Fruit fly (Drosophila melanogaster) whole organism, embryonic: ENCODE data around the gene ATPsynB.

Experiments used
- Awh ChIP-seq: fragments of 200-800 bp; sonication (Bioruptor generic); IDR thresholded peaks from 2 replicates; pipeline ENCODE4, ENCODE4 v1.3.6; 2022; ENCODE audit warnings: missing biosample characterization, missing genetic modification characterization
- Bgb ChIP-seq: fragments of 200-800 bp; sonication (Bioruptor generic); IDR thresholded peaks from 2 replicates; pipeline ENCODE4 v1.3.6; 2022; ENCODE audit warnings: missing biosample characterization, missing genetic modification characterization; ENCODE audit not compliant: partially characterized antibody
- CG10267 ChIP-seq: fragments of 200-800 bp; sonication (Bioruptor generic); optimal IDR thresholded peaks from 2 replicates; lab custom pipeline; 2018; ENCODE audit warnings: missing biosample characterization, mild to moderate bottlenecking, missing genetic modification characterization, moderate library complexity
- CG10274 ChIP-seq: fragments of 200-800 bp; sonication (Bioruptor generic); optimal IDR thresholded peaks from 3 replicates; lab custom pipeline; 2017; ENCODE audit warnings: missing biosample characterization, mild to moderate bottlenecking, missing genetic modification characterization
- CG10431 ChIP-seq: fragments of 200-800 bp; sonication (Bioruptor generic); optimal IDR thresholded peaks from 3 replicates; lab custom pipeline; 2018; ENCODE audit warnings: missing biosample characterization, mild to moderate bottlenecking, missing genetic modification characterization
- CG11723 ChIP-seq: fragments of 200-800 bp; sonication (Bioruptor generic); optimal IDR thresholded peaks from 2 replicates; lab custom pipeline; 2017; ENCODE audit warnings: missing biosample characterization, mild to moderate bottlenecking, missing genetic modification characterization
- CG13287 ChIP-seq: fragments of 200-800 bp; sonication (Bioruptor generic); IDR thresholded peaks from 2 replicates; pipeline ENCODE4 v1.3.6; 2022; ENCODE audit warnings: missing biosample characterization, missing genetic modification characterization; ENCODE audit not compliant: partially characterized antibody
- CG14965 ChIP-seq: fragments of 200-800 bp; sonication (Bioruptor generic); optimal IDR thresholded peaks from 2 replicates; lab custom pipeline; 2016; ENCODE audit warnings: missing biosample characterization, missing genetic modification characterization, borderline replicate concordance
- CG15073 ChIP-seq: fragments of 200-800 bp; sonication (Bioruptor generic); optimal IDR thresholded peaks from 2 replicates; lab custom pipeline; 2016; ENCODE audit warnings: missing biosample characterization, missing genetic modification characterization
- CG17361 ChIP-seq: fragments of 200-800 bp; sonication (Bioruptor generic); IDR thresholded peaks from 3 replicates; pipeline ENCODE4 v1.3.6; 2022; ENCODE audit warnings: missing biosample characterization, missing genetic modification characterization
- CG30403 ChIP-seq: fragments of 200-800 bp; sonication (Bioruptor generic); optimal IDR thresholded peaks from 3 replicates; lab custom pipeline; 2016; ENCODE audit warnings: missing biosample characterization, missing genetic modification characterization
- CG6272 ChIP-seq: fragments of 200-800 bp; sonication (Bioruptor generic); IDR thresholded peaks from 2 replicates; pipeline ENCODE4 v1.3.6; 2022; ENCODE audit warnings: missing biosample characterization, missing genetic modification characterization
- CG9437 ChIP-seq: fragments of 200-800 bp; sonication (Bioruptor generic); optimal IDR thresholded peaks from 2 replicates; lab custom pipeline; 2018; ENCODE audit warnings: missing biosample characterization, mild to moderate bottlenecking, missing genetic modification characterization
- Dip2 ChIP-seq: fragments of 200-800 bp; sonication (Bioruptor generic); IDR thresholded peaks from 2 replicates; pipeline ENCODE4 v1.3.6; 2022; ENCODE audit warnings: missing biosample characterization, missing genetic modification characterization
- Fer1 ChIP-seq: fragments of 200-800 bp; sonication (Bioruptor generic); optimal IDR thresholded peaks from 2 replicates; lab custom pipeline; 2017; ENCODE audit warnings: missing biosample characterization, mild to moderate bottlenecking, missing genetic modification characterization
- Fer2 ChIP-seq: fragments of 200-800 bp; sonication (Bioruptor generic); optimal IDR thresholded peaks from 2 replicates; lab custom pipeline; 2018; ENCODE audit warnings: missing biosample characterization, mild to moderate bottlenecking, missing genetic modification characterization, moderate library complexity
- Fer3 ChIP-seq: fragments of 200-800 bp; sonication (Bioruptor generic); optimal IDR thresholded peaks from 2 replicates; lab custom pipeline; 2018; ENCODE audit warnings: missing biosample characterization, mild to moderate bottlenecking, missing genetic modification characterization, moderate library complexity
- Gsc ChIP-seq: fragments of 200-800 bp; sonication (Bioruptor generic); IDR thresholded peaks from 2 replicates; pipeline ENCODE4 v1.3.6; 2022; ENCODE audit warnings: missing biosample characterization, missing genetic modification characterization
- HLH4C ChIP-seq: fragments of 200-800 bp; sonication (Bioruptor generic); IDR thresholded peaks from 3 replicates; pipeline ENCODE4 v1.3.6; 2022; ENCODE audit warnings: missing biosample characterization, missing genetic modification characterization; ENCODE audit not compliant: partially characterized antibody
- HLH54F ChIP-seq: fragments of 200-800 bp; sonication (Bioruptor generic); optimal IDR thresholded peaks from 3 replicates; lab custom pipeline; 2016; ENCODE audit warnings: missing biosample characterization, missing genetic modification characterization
- Mad ChIP-seq: fragments of 200-800 bp; sonication (Bioruptor generic); optimal IDR thresholded peaks from 2 replicates; lab custom pipeline; 2016; ENCODE audit warnings: missing biosample characterization, missing genetic modification characterization
- Max ChIP-seq: fragments of 200-800 bp; sonication (Bioruptor generic); optimal IDR thresholded peaks from 2 replicates; lab custom pipeline; 2016; ENCODE audit warnings: missing biosample characterization, mild to moderate bottlenecking, missing genetic modification characterization
- Nf-YB ChIP-seq: fragments of 200-800 bp; sonication (Bioruptor generic); optimal IDR thresholded peaks from 3 replicates; lab custom pipeline; 2019; ENCODE audit warnings: missing biosample characterization, mild to moderate bottlenecking, missing genetic modification characterization, moderate library complexity
- Poxn ChIP-seq: fragments of 200-800 bp; sonication (Bioruptor generic); IDR thresholded peaks from 2 replicates; pipeline ENCODE4 v1.3.6; 2022; ENCODE audit warnings: missing biosample characterization, missing genetic modification characterization
- Ptx1 ChIP-seq: fragments of 200-800 bp; sonication (Bioruptor generic); IDR thresholded peaks from 2 replicates; pipeline ENCODE4 v1.3.6; 2022; ENCODE audit warnings: missing biosample characterization, missing genetic modification characterization
- Ravus ChIP-seq: fragments of 200-800 bp; sonication (Bioruptor generic); IDR thresholded peaks from 2 replicates; pipeline ENCODE4 v1.3.6; 2022; ENCODE audit warnings: missing biosample characterization, missing genetic modification characterization
- Rfx ChIP-seq: fragments of 200-800 bp; sonication (Bioruptor generic); IDR thresholded peaks from 2 replicates; pipeline ENCODE4 v1.3.6; 2022; ENCODE audit warnings: missing biosample characterization, missing genetic modification characterization
- Sin3A ChIP-seq: fragments of >200 bp; optimal IDR thresholded peaks from 2 replicates; lab custom pipeline; 2018
- cg ChIP-seq: fragments of 200-800 bp; sonication (Bioruptor generic); optimal IDR thresholded peaks from 3 replicates; lab custom pipeline; 2019; ENCODE audit warnings: missing biosample characterization, mild to moderate bottlenecking, missing genetic modification characterization, moderate library complexity
- chn ChIP-seq: fragments of 200-800 bp; sonication (Bioruptor generic); optimal IDR thresholded peaks from 2 replicates; lab custom pipeline; 2016; ENCODE audit warnings: missing biosample characterization, missing genetic modification characterization
- dimm ChIP-seq: fragments of 200-800 bp; sonication (Bioruptor generic); IDR thresholded peaks from 2 replicates; pipeline ENCODE4 v1.3.6; 2022; ENCODE audit warnings: missing biosample characterization, missing genetic modification characterization
- fd96Cb ChIP-seq: fragments of 200-800 bp; sonication (Bioruptor generic); optimal IDR thresholded peaks from 2 replicates; lab custom pipeline; 2018; ENCODE audit warnings: missing biosample characterization, mild to moderate bottlenecking, missing genetic modification characterization, moderate library complexity
- gcm ChIP-seq: fragments of 200-800 bp; sonication (Bioruptor generic); optimal IDR thresholded peaks from 2 replicates; lab custom pipeline; 2019; ENCODE audit warnings: missing biosample characterization, mild to moderate bottlenecking, missing genetic modification characterization, moderate library complexity
- gsb ChIP-seq: fragments of 200-800 bp; sonication (Bioruptor generic); IDR thresholded peaks from 2 replicates; pipeline ENCODE4 v1.3.6; 2022; ENCODE audit warnings: missing biosample characterization, missing genetic modification characterization
- ham ChIP-seq: fragments of 200-800 bp; sonication (Bioruptor generic); IDR thresholded peaks from 2 replicates; pipeline ENCODE4 v1.3.6; 2022; ENCODE audit warnings: missing biosample characterization, missing genetic modification characterization
- hb ChIP-seq: fragments of 200-800 bp; sonication (Bioruptor generic); IDR thresholded peaks from 3 replicates; pipeline ENCODE4 v1.3.6; 2022; ENCODE audit warnings: missing biosample characterization, missing genetic modification characterization; ENCODE audit not compliant: partially characterized antibody
- ind ChIP-seq: fragments of 200-800 bp; sonication (Bioruptor generic); optimal IDR thresholded peaks from 3 replicates; lab custom pipeline; 2016; ENCODE audit warnings: missing biosample characterization, missing genetic modification characterization
- kni ChIP-seq: fragments of 200-800 bp; sonication (Bioruptor generic); optimal IDR thresholded peaks from 3 replicates; lab custom pipeline; 2017; ENCODE audit warnings: mild to moderate bottlenecking, missing biosample characterization, missing genetic modification reagents, missing genetic modification characterization
- lilli ChIP-seq: fragments of 200-800 bp; sonication (Bioruptor generic); optimal IDR thresholded peaks from 3 replicates; lab custom pipeline; 2016; ENCODE audit warnings: missing biosample characterization, missing genetic modification characterization
- lola ChIP-seq, 3 experiments: fragments of >200 bp in 2 of 3; fragments of 200-800 bp in 1 of 3; sonication (Bioruptor generic) in 1 of 3; optimal IDR thresholded peaks; 2 replicates each; lab custom pipeline; 2017 to 2019; ENCODE audit warnings: missing biosample characterization in 3 of 3, missing genetic modification characterization in 3 of 3, mild to moderate bottlenecking in 1 of 3, moderate library complexity in 1 of 3
- onecut ChIP-seq: fragments of 200-800 bp; sonication (Bioruptor generic); IDR thresholded peaks from 2 replicates; pipeline ENCODE4 v1.3.6; 2022; ENCODE audit warnings: missing biosample characterization, missing genetic modification characterization
- pros ChIP-seq: fragments of 200-800 bp; sonication (Bioruptor generic); optimal IDR thresholded peaks from 3 replicates; lab custom pipeline; 2019; ENCODE audit warnings: missing biosample characterization, mild to moderate bottlenecking, missing genetic modification characterization, moderate library complexity
- rib ChIP-seq: fragments of 200-800 bp; sonication (Bioruptor generic); IDR thresholded peaks from 2 replicates; pipeline ENCODE4 v1.3.6; 2022; ENCODE audit warnings: missing biosample characterization, missing genetic modification characterization
- scrt ChIP-seq: fragments of 200-800 bp; sonication (Bioruptor generic); optimal IDR thresholded peaks from 2 replicates; lab custom pipeline; 2018; ENCODE audit warnings: missing biosample characterization, mild to moderate bottlenecking, missing genetic modification characterization, moderate library complexity
- slp2 ChIP-seq: fragments of 200-800 bp; sonication (Bioruptor generic); optimal IDR thresholded peaks from 2 replicates; lab custom pipeline; 2016; ENCODE audit warnings: missing biosample characterization, missing genetic modification characterization
- sqz ChIP-seq: fragments of 200-800 bp; sonication (Bioruptor generic); optimal IDR thresholded peaks from 3 replicates; lab custom pipeline; 2018; ENCODE audit warnings: missing biosample characterization, mild to moderate bottlenecking, missing genetic modification characterization
- tio ChIP-seq: fragments of 200-800 bp; sonication (Bioruptor generic); optimal IDR thresholded peaks from 2 replicates; lab custom pipeline; 2017; ENCODE audit warnings: missing biosample characterization, missing genetic modification characterization, inconsistent platforms
- zen2 ChIP-seq: fragments of 200-800 bp; sonication (Bioruptor generic); IDR thresholded peaks from 3 replicates; pipeline ENCODE4 v1.3.6; 2022; ENCODE audit warnings: missing biosample characterization, missing genetic modification characterization; ENCODE audit not compliant: partially characterized antibody

Gene ATPsynB

dm6 chr3L:9696650-9697526 is 32.9 kb upstream of the ATPsynB start, which contains the start of gene Prps (continued):
- TF ChIP-seq lola (GFP tag; optimal IDR thresholded peaks at IDR 0.05; lab: Kevin White, UChicago) (peak in 1 of 3 experiments; percentile 27), CG10267 (peak; percentile 61), kni (GFP tag; lab: Kevin White, UChicago) (peak; percentile 66), scrt (GFP tag; lab: Kevin White, UChicago) (peak; percentile 70), Gsc (no peak), Fer3 (tag; lab: Kevin White, UChicago) (peak; percentile 83), Bgb (GFP tag; lab: Robert Waterston, UW) (no peak; the same call in 1 of the 2 replicates), CG10431 (no peak), ham (GFP tag; lab: Robert Waterston, UW) (peak; percentile 18; the same call in 1 of the 2 replicates), CG10274 (GFP tag; lab: Kevin White, UChicago) (no peak), Ptx1 (GFP tag; lab: Robert Waterston, UW) (peak; percentile 76), HLH4C (GFP tag; lab: Robert Waterston, UW) (no peak), ind (GFP tag; lab: Kevin White, UChicago) (peak; percentile 83), Fer1 (GFP tag; lab: Kevin White, UChicago) (peak; percentile 83), HLH54F (peak; percentile 49), CG11723 (GFP tag; lab: Kevin White, UChicago) (peak; percentile 42), lilli (GFP tag; lab: Kevin White, UChicago) (peak; percentile 81), chn (GFP tag; lab: Kevin White, UChicago) (peak; percentile 59), tio (GFP tag; lab: Kevin White, UChicago) (no peak), gsb (peak; percentile 40; the same call in 1 of the 2 replicates), sqz (GFP tag; lab: Kevin White, UChicago) (peak; percentile 15), zen2 (GFP tag; lab: Robert Waterston, UW) (no peak), hb (GFP tag; lab: Robert Waterston, UW) (no peak), CG9437 (peak; percentile 18), CG17361 (GFP tag; lab: Robert Waterston, UW) (peak; percentile 37; the same call in 1 of the 3 replicates), Fer2 (tag; lab: Kevin White, UChicago) (peak; percentile 5), CG6272 (GFP tag; lab: Robert Waterston, UW) (peak; percentile 46; the same call in 1 of the 2 replicates), Dip2 (no peak), Max (GFP tag; lab: Kevin White, UChicago) (peak; percentile 68), CG14965 (no peak), dimm (GFP tag; lab: Robert Waterston, UW) (peak; percentile 36; the same call in 1 of the 2 replicates), slp2 (GFP tag; lab: Kevin White, UChicago) (peak; percentile 33), Awh (GFP tag; lab: Robert Waterston, UW) (peak; percentile 82), Sin3A (lab: Kevin White, UChicago) (no peak), Rfx (peak; percentile 91), CG13287 (GFP tag; lab: Robert Waterston, UW) (peak; percentile 30; the same call in 1 of the 2 replicates), gcm (GFP tag; lab: Kevin White, UChicago) (peak; percentile 82), onecut (GFP tag; lab: Robert Waterston, UW) (peak; percentile 79), pros (peak; percentile 61), Ravus (peak; percentile 40), Mad (GFP tag; lab: Kevin White, UChicago) (peak; percentile 24), Nf-YB (GFP tag; lab: Kevin White, UChicago) (peak; percentile 7), CG15073 (no peak), fd96Cb (tag; lab: Kevin White, UChicago) (peak; percentile 60), rib (peak; percentile 65; the same call in 1 of the 2 replicates), Poxn (GFP tag; lab: Robert Waterston, UW) (no peak), CG30403 (GFP tag; lab: Kevin White, UChicago) (peak; percentile 75), cg (peak; percentile 53)
